Worm (Caenorhabditis elegans) whole organism, L1 larva: ENCODE data around the gene tag-196.

Experiments
- C04F5.9 ChIP-seq: sonication (generic microtip); optimal IDR thresholded peaks from 2 replicates; lab custom pipeline; 2016; ENCODE audit warnings: missing genetic modification characterization, missing compliant biosample characterization
- aha-1 ChIP-seq: fragments of 150-350 bp; optimal IDR thresholded peaks from 2 replicates; lab custom pipeline; 2014; ENCODE audit warnings: missing biosample characterization, missing genetic modification characterization
- alr-1 ChIP-seq: fragments of 200-800 bp; sonication (Bioruptor generic); optimal IDR thresholded peaks from 2 replicates; lab custom pipeline; 2018; ENCODE audit warnings: borderline replicate concordance, mild to moderate bottlenecking, missing genetic modification characterization, missing compliant biosample characterization
- ama-1 ChIP-seq: fragments of 150-350 bp; optimal IDR thresholded peaks from 2 replicates; lab custom pipeline; 2014
- blmp-1 ChIP-seq: fragments of 150-350 bp; optimal IDR thresholded peaks from 2 replicates; lab custom pipeline; 2014; ENCODE audit warnings: missing biosample characterization, missing genetic modification characterization
- ceh-82 ChIP-seq, 3 experiments: fragments of 150-350 bp in 1 of 3; sonication (generic microtip) in 2 of 3; optimal IDR thresholded peaks; 2 replicates each; lab custom pipeline; 2014 to 2017; ENCODE audit warnings: missing biosample characterization in 3 of 3, missing genetic modification characterization in 3 of 3
- dpl-1 ChIP-seq, 3 experiments: fragments of 150-350 bp in 2 of 3; sonication (generic microtip) in 1 of 3; optimal IDR thresholded peaks; 2 replicates each; lab custom pipeline; 2014 to 2017; ENCODE audit warnings: missing biosample characterization in 3 of 3, missing genetic modification characterization in 3 of 3, missing genetic modification reagents in 3 of 3
- dsc-1 ChIP-seq: sonication (generic microtip); optimal IDR thresholded peaks from 2 replicates; lab custom pipeline; 2016; ENCODE audit warnings: mild to moderate bottlenecking, missing genetic modification characterization, missing compliant biosample characterization
- efl-1 ChIP-seq, 4 experiments: fragments of 150-350 bp; optimal IDR thresholded peaks in 3 of 4; peaks in 1 of 4; 1 replicate in 1 of 4; 2 replicates in 3 of 4; lab custom pipeline; 2014; ENCODE audit warnings: missing biosample characterization in 2 of 4, missing genetic modification characterization in 2 of 4, missing genetic modification reagents in 2 of 4
- egl-13 ChIP-seq: sonication (generic microtip); optimal IDR thresholded peaks from 2 replicates; lab custom pipeline; 2016; ENCODE audit warnings: missing genotype, missing genetic modification reagents, missing genetic modification characterization, missing compliant biosample characterization
- elt-2 ChIP-seq: sonication (generic microtip); optimal IDR thresholded peaks from 2 replicates; lab custom pipeline; 2016; ENCODE audit warnings: missing genetic modification characterization, mild to moderate bottlenecking, inconsistent platforms, missing compliant biosample characterization, missing genetic modification reagents
- elt-3 ChIP-seq, 6 experiments: fragments of 150-350 bp in 1 of 6; sonication (generic microtip); optimal IDR thresholded peaks; 2 replicates each; lab custom pipeline; 2017 to 2018; ENCODE audit warnings: missing biosample characterization in 6 of 6, missing genetic modification characterization in 6 of 6, inconsistent platforms in 1 of 6
- fkh-10 ChIP-seq: sonication (generic microtip); optimal IDR thresholded peaks from 2 replicates; lab custom pipeline; 2017; ENCODE audit warnings: missing biosample characterization, missing genetic modification reagents, missing genetic modification characterization
- fkh-8 ChIP-seq: sonication (generic microtip); optimal IDR thresholded peaks from 2 replicates; lab custom pipeline; 2016; ENCODE audit warnings: mild to moderate bottlenecking, missing genetic modification characterization, missing compliant biosample characterization
- grh-1 ChIP-seq: fragments of 200-800 bp; sonication (Bioruptor generic); IDR thresholded peaks from 2 replicates; pipeline ENCODE4 v1.3.6; 2022; ENCODE audit warnings: missing genetic modification reagents, missing genetic modification characterization, missing compliant biosample characterization
- hlh-17 ChIP-seq: fragments of 200-800 bp; sonication (Bioruptor generic); optimal IDR thresholded peaks from 2 replicates; lab custom pipeline; 2018; ENCODE audit warnings: missing genetic modification characterization, mild to moderate bottlenecking, missing compliant biosample characterization, moderate library complexity, borderline replicate concordance
- hpl-2 ChIP-seq: fragments of 150-350 bp; optimal IDR thresholded peaks from 2 replicates; lab custom pipeline; 2014; ENCODE audit warnings: missing biosample characterization, missing genetic modification reagents, missing genetic modification characterization
- lin-14 ChIP-seq: fragments of 200-800 bp; sonication (Bioruptor generic); optimal IDR thresholded peaks from 2 replicates; lab custom pipeline; 2018; ENCODE audit warnings: mild to moderate bottlenecking, missing genetic modification characterization, moderate library complexity, missing compliant biosample characterization
- lin-15B ChIP-seq: fragments of 150-350 bp; sonication (generic microtip); optimal IDR thresholded peaks from 3 replicates; lab custom pipeline; 2014; ENCODE audit warnings: missing biosample characterization, missing genetic modification characterization
- lin-39 ChIP-seq: fragments of 150-350 bp; optimal IDR thresholded peaks from 2 replicates; lab custom pipeline; 2014; ENCODE audit warnings: missing biosample characterization, missing genetic modification reagents, missing genetic modification characterization
- nhr-12 ChIP-seq: sonication (generic microtip); optimal IDR thresholded peaks from 2 replicates; lab custom pipeline; 2017; ENCODE audit warnings: missing biosample characterization, missing genetic modification characterization
- nhr-237 ChIP-seq: fragments of 150-350 bp; optimal IDR thresholded peaks from 2 replicates; lab custom pipeline; 2014; ENCODE audit warnings: missing biosample characterization, missing genetic modification characterization
- nhr-71 ChIP-seq: sonication (generic microtip); optimal IDR thresholded peaks from 2 replicates; lab custom pipeline; 2016; ENCODE audit warnings: mild to moderate bottlenecking, missing genetic modification characterization, moderate library complexity, missing compliant biosample characterization
- nhr-76 ChIP-seq: sonication (generic microtip); optimal IDR thresholded peaks from 2 replicates; lab custom pipeline; 2017; ENCODE audit warnings: missing biosample characterization, missing genetic modification characterization
- nhr-77 ChIP-seq: fragments of 150-350 bp; optimal IDR thresholded peaks from 2 replicates; lab custom pipeline; 2014; ENCODE audit warnings: missing biosample characterization, missing genetic modification characterization
- nhr-84 ChIP-seq: sonication (generic microtip); optimal IDR thresholded peaks from 2 replicates; lab custom pipeline; 2017; ENCODE audit warnings: missing biosample characterization, missing genetic modification characterization
- nhr-85 ChIP-seq: sonication (generic microtip); peaks from one replicate; lab custom pipeline; 2016; ENCODE audit warnings: missing genetic modification characterization, inconsistent platforms, missing compliant biosample characterization
- nhr-90 ChIP-seq: sonication (generic microtip); optimal IDR thresholded peaks from 2 replicates; lab custom pipeline; 2016; ENCODE audit warnings: mild to moderate bottlenecking, missing genetic modification characterization, missing compliant biosample characterization; ENCODE audit not compliant: poor library complexity
- pax-3 ChIP-seq: fragments of 200-800 bp; sonication (Bioruptor generic); optimal IDR thresholded peaks from 2 replicates; lab custom pipeline; 2018; ENCODE audit warnings: mild to moderate bottlenecking, missing genetic modification characterization, moderate library complexity, missing compliant biosample characterization
- rnt-1 ChIP-seq: sonication (generic microtip); optimal IDR thresholded peaks from 2 replicates; lab custom pipeline; 2016; ENCODE audit warnings: mild to moderate bottlenecking, missing genetic modification characterization, moderate library complexity, missing compliant biosample characterization
- snpc-4 ChIP-seq: fragments of 150-350 bp; optimal IDR thresholded peaks from 2 replicates; lab custom pipeline; 2014; ENCODE audit warnings: missing biosample characterization, missing genetic modification characterization
- sup-37 ChIP-seq: fragments of 200-800 bp; sonication (Bioruptor generic); optimal IDR thresholded peaks from 2 replicates; lab custom pipeline; 2018; ENCODE audit warnings: mild to moderate bottlenecking, missing genetic modification characterization, missing compliant biosample characterization
- tbx-2 ChIP-seq: sonication (generic microtip); optimal IDR thresholded peaks from 2 replicates; lab custom pipeline; 2016; ENCODE audit warnings: missing genetic modification characterization, missing compliant biosample characterization
- unc-30 ChIP-seq: sonication (generic microtip); optimal IDR thresholded peaks from 2 replicates; lab custom pipeline; 2017; ENCODE audit warnings: missing biosample characterization, missing genetic modification characterization
- unc-62 ChIP-seq: fragments of 150-350 bp; optimal IDR thresholded peaks from 2 replicates; lab custom pipeline; 2014; ENCODE audit warnings: missing biosample characterization, missing genetic modification reagents, missing genetic modification characterization
- zip-4 ChIP-seq: fragments of 200-800 bp; sonication (Bioruptor generic); optimal IDR thresholded peaks from 2 replicates; lab custom pipeline; 2018; ENCODE audit warnings: mild to moderate bottlenecking, missing genetic modification characterization, moderate library complexity, missing compliant biosample characterization
- ztf-11 ChIP-seq, 2 experiments: sonication (generic microtip); optimal IDR thresholded peaks; 2 replicates each; lab custom pipeline; 2016 to 2017; ENCODE audit warnings: missing genetic modification characterization in 2 of 2, missing biosample characterization in 1 of 2, missing compliant biosample characterization in 1 of 2
- ztf-4 ChIP-seq: fragments of 150-350 bp; optimal IDR thresholded peaks from 2 replicates; lab custom pipeline; 2014; ENCODE audit warnings: missing biosample characterization, missing genetic modification characterization

tag-196 gene

DNA sequence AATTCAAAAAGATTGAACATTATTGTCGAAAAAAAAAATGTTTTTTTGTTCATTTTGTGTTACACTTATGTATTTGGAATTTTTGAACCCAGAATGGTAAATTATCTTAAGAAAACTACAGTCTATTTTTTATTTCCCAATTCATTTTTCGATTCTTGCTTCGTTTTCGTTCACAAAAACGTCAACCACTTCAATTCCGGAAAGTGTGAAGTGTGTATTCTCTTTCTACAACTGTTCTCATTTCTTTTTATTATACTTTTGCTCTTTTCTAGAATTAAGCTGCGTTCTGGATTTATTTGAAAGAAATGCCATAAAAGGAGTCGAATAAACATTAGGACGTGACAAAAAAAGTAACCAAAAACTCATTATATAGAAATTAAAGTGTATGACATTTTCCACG, 27.6 kb downstream of the tag-196 start, which contains the start of gene F41E6.1:
F41E6.1 (plus strand) TSS at position 301 of the 400 bp plus-strand sequence.
- TF ChIP-seq dpl-1 (GFP tag; optimal IDR thresholded peaks at IDR 0.05; lab: Kevin White, UChicago) (no peak), alr-1 (tag; lab: Kevin White, UChicago) (no peak), nhr-12 (no peak), elt-3 (tag; optimal IDR thresholded peaks at IDR 0.05; lab: Kevin White, UChicago) (no peak), hlh-17 (GFP tag; lab: Kevin White, UChicago) (no peak), aha-1 (tag; lab: Kevin White, UChicago) (no peak), lin-39 (no peak), C04F5.9 (no peak), snpc-4 (no peak), rnt-1 (tag; lab: Kevin White, UChicago) (no peak), nhr-90 (no peak), ztf-4 (tag; lab: Kevin White, UChicago) (no peak), hpl-2 (GFP tag; lab: Kevin White, UChicago) (no peak), pax-3 (no peak), tbx-2 (no peak), zip-4 (GFP tag; lab: Kevin White, UChicago) (no peak), lin-15B (tag; lab: Kevin White, UChicago) (no peak), nhr-77 (no peak)

DNA sequence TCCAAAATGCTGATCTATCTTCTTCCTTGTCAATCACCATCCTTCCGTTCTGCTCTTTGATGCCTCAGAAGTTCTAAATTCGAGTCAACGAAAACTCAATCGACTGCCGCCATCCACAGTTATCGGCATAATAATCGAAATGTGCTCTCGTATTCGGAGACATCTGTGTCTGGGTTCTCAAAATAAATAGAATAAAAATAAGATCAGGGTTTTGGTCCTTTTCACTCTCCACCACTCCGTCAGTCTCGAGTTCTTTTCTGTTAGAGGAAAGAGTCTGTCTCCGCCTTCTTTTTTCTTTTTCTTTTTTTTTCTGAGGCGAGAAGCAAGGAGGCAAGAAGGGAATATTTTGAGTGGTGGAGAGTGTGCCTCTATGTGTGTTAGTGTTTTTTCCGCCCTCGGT, 29.0 kb downstream of the tag-196 start, which contains the start of gene F41E6.17:
F41E6.17 (plus strand) TSS at position 348 of the 400 bp plus-strand sequence.
- TF ChIP-seq fkh-10 (GFP tag; lab: Kevin White, UChicago): peak; percentile 19
- peak in 1 of 3 experiments; percentile 24 for TF ChIP-seq ceh-82 (tag; optimal IDR thresholded peaks at IDR 0.05; lab: Kevin White, UChicago)
- peak; percentile 33 for TF ChIP-seq dsc-1 (tag; lab: Kevin White, UChicago)
- no peak for TF ChIP-seq nhr-77
- peak; percentile 70 for TF ChIP-seq lin-14

DNA sequence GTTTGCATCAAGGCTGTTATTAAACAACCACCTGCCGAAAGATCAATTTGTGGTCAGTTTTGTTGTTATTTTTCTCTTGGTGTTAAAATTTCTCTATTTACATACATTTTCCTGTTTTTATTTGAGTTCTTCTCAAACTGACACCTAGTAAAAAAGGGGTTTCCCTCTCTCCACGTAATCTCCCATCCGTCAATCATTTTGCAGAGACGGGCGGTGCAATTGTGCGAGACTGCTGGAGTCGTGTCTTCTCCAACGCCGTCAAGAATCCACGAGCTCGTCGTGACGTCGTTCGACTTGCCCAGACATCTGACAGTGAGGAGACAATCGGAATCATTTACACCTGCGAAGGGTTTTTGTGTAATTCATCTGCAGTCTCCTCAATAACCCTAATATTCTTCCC, 31.7 kb downstream of the tag-196 start:
- TF ChIP-seq ztf-11 (tag; optimal IDR thresholded peaks at IDR 0.05; lab: Kevin White, UChicago): no peak
- TF ChIP-seq nhr-71 (tag; lab: Kevin White, UChicago): peak; percentile 25
- peak; percentile 6 for TF ChIP-seq fkh-8 (tag; lab: Kevin White, UChicago)
- peak; percentile 76 for TF ChIP-seq nhr-85
- TF ChIP-seq lin-14: peak; percentile 26
- peak; percentile 5 for TF ChIP-seq egl-13 (tag; lab: Kevin White, UChicago)

DNA sequence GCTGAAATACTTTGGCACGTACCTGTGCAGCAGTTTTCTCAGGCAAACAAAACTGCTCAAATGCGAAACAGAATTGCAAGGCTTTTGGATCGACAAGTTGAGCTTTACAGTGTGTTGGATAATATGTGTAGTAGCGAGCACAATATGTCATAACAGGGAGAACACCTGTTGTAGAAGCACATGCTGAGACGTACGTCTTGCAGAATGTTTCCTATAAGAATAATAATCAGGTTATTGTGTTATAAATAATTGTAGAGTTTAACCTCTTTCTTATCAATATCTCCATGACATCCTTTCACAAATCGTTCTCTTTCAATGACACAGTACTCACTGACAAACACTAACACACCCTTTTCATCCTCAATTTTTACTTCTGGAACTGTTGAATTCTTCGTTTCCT, 32.9 kb downstream of the tag-196 start:
- TF ChIP-seq efl-1 (optimal IDR thresholded peaks at IDR 0.05; lab: Kevin White, UChicago) (no peak), efl-1 (GFP tag; optimal IDR thresholded peaks at IDR 0.05 in 1 of 2; lab: Kevin White, UChicago) (peak in 1 of 2 experiments; percentile 48), hlh-17 (GFP tag; lab: Kevin White, UChicago) (no peak)

DNA sequence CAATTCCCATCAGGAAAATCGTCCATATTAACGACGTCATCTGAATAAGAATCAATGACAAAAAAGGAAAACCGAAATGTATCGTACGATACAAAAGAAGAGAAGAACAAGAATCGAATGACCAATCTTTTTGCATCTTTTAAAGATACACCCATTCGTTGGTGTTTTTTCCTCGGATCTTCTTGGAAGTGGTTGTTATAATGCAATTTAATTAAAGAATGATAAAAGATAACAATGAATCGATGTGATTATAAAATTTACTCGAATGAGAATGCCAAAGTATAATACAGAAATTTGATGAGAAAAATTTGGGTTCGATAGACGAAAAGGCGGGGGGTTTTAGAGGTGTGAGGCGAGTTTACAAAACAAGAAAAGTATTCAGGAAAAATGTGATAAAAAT, 34.3 kb downstream of the tag-196 start, which contains the start of gene F41E6.12:
F41E6.12 (minus strand) TSS at position 101 of the 400 bp plus-strand sequence.
- TF ChIP-seq efl-1 (optimal IDR thresholded peaks at IDR 0.05; lab: Kevin White, UChicago) (no peak), efl-1 (GFP tag; optimal IDR thresholded peaks at IDR 0.05 in 1 of 2; lab: Kevin White, UChicago) (peak in 1 of 2 experiments; percentile 37), elt-2 (tag; lab: Kevin White, UChicago) (no peak), grh-1 (no peak), blmp-1 (tag; lab: Kevin White, UChicago) (peak; percentile 21), ztf-11 (tag; optimal IDR thresholded peaks at IDR 0.05; lab: Kevin White, UChicago) (no peak), unc-62 (GFP tag; lab: Kevin White, UChicago) (no peak), rnt-1 (tag; lab: Kevin White, UChicago) (no peak), unc-30 (tag; lab: Kevin White, UChicago) (no peak), nhr-76 (tag; lab: Kevin White, UChicago) (no peak), nhr-85 (peak; percentile 49), nhr-237 (no peak), sup-37 (GFP tag; lab: Kevin White, UChicago) (no peak), alr-1 (tag; lab: Kevin White, UChicago) (no peak), nhr-84 (no peak), ama-1 (lab: Kevin White, UChicago) (peak; percentile 50), pax-3 (no peak)
